Worm (Caenorhabditis elegans) whole organism, L4 larva: ENCODE results near the gene nep-6.

ENCODE experiments used
- D1046.2 ChIP-seq: fragments of 200-800 bp; sonication (Bioruptor generic); IDR thresholded peaks from 2 replicates; pipeline ENCODE4 v1.3.6; 2022; ENCODE audit warnings: missing genetic modification characterization, missing compliant biosample characterization
- F10B5.3 ChIP-seq: sonication (generic microtip); optimal IDR thresholded peaks from 2 replicates; lab custom pipeline; 2016; ENCODE audit warnings: mild to moderate bottlenecking, missing genetic modification characterization, missing compliant biosample characterization
- F26F4.8 ChIP-seq: fragments of 200-800 bp; sonication (Bioruptor generic); conservative IDR thresholded peaks from 2 replicates; pipeline ENCODE4 v1.3.6; 2022; ENCODE audit warnings: missing genetic modification characterization, missing compliant biosample characterization
- F44E2.7 ChIP-seq: fragments of 200-800 bp; sonication (Bioruptor generic); IDR thresholded peaks from 2 replicates; pipeline ENCODE4 v2.1.2; 2022; ENCODE audit warnings: missing genetic modification characterization, missing compliant biosample characterization
- R02D3.7 ChIP-seq: fragments of 150-350 bp; sonication (generic microtip); optimal IDR thresholded peaks from 3 replicates; lab custom pipeline; 2014; ENCODE audit warnings: missing biosample characterization, missing genetic modification characterization
- T26A8.4 ChIP-seq: fragments of 200-800 bp; sonication (Bioruptor generic); IDR thresholded peaks from 2 replicates; pipeline ENCODE4 v1.3.6; 2022; ENCODE audit warnings: missing genetic modification characterization, missing compliant biosample characterization
- Y48G9A.11 ChIP-seq: fragments of 200-800 bp; sonication (Bioruptor generic); IDR thresholded peaks from 2 replicates; pipeline ENCODE4 v1.3.6; 2022; ENCODE audit warnings: missing genetic modification reagents, missing genetic modification characterization, missing compliant biosample characterization
- Y5F2A.4 ChIP-seq: fragments of 200-800 bp; sonication (Bioruptor generic); optimal IDR thresholded peaks from 2 replicates; lab custom pipeline; 2018; ENCODE audit warnings: mild to moderate bottlenecking, missing genetic modification characterization, missing compliant biosample characterization
- ama-1 ChIP-seq: fragments of 150-350 bp; optimal IDR thresholded peaks from 2 replicates; lab custom pipeline; 2014; ENCODE audit warnings: inconsistent platforms, mixed read lengths
- ceh-82 ChIP-seq: sonication (generic microtip); optimal IDR thresholded peaks from 2 replicates; lab custom pipeline; 2017; ENCODE audit warnings: missing biosample characterization, missing genetic modification characterization
- ces-1 ChIP-seq: fragments of 150-350 bp; sonication (generic microtip); optimal IDR thresholded peaks from 4 replicates; lab custom pipeline; 2014; ENCODE audit warnings: missing biosample characterization, missing genetic modification reagents, missing genetic modification characterization
- daf-12 ChIP-seq: fragments of 150-350 bp; optimal IDR thresholded peaks from 2 replicates; lab custom pipeline; 2014; ENCODE audit warnings: missing biosample characterization, missing genetic modification reagents, missing genetic modification characterization
- daf-16 ChIP-seq, 3 experiments: sonication (generic microtip); optimal IDR thresholded peaks; 2 replicates each; lab custom pipeline; 2016 to 2017; ENCODE audit warnings: missing genetic modification characterization in 3 of 3, missing genetic modification reagents in 3 of 3, mild to moderate bottlenecking in 2 of 3, missing compliant biosample characterization in 2 of 3, missing biosample characterization in 1 of 3, moderate library complexity in 1 of 3
- daf-19 ChIP-seq: fragments of 200-800 bp; sonication (Bioruptor generic); conservative IDR thresholded peaks from 2 replicates; pipeline ENCODE4 v1.3.6; 2022; ENCODE audit warnings: missing genetic modification characterization, missing compliant biosample characterization
- daf-8 ChIP-seq: fragments of 200-800 bp; sonication (Bioruptor generic); IDR thresholded peaks from 2 replicates; pipeline ENCODE4 v1.3.6; 2022; ENCODE audit warnings: missing genetic modification characterization, missing compliant biosample characterization
- dmd-9 ChIP-seq: fragments of 200-800 bp; sonication (Bioruptor generic); IDR thresholded peaks from 2 replicates; pipeline ENCODE4 v1.3.6; 2022; ENCODE audit warnings: missing genetic modification reagents, missing genetic modification characterization, missing compliant biosample characterization
- dpl-1 ChIP-seq: fragments of 150-350 bp; optimal IDR thresholded peaks from 2 replicates; lab custom pipeline; 2014; ENCODE audit warnings: missing biosample characterization, missing genetic modification reagents, missing genetic modification characterization
- fkh-10 ChIP-seq: fragments of 150-350 bp; optimal IDR thresholded peaks from 2 replicates; lab custom pipeline; 2014; ENCODE audit warnings: missing biosample characterization, missing genetic modification reagents, missing genetic modification characterization
- fos-1 ChIP-seq: fragments of 150-350 bp; optimal IDR thresholded peaks from 2 replicates; lab custom pipeline; 2014; ENCODE audit warnings: missing biosample characterization, missing genetic modification characterization
- jun-1 ChIP-seq: fragments of 150-350 bp; optimal IDR thresholded peaks from 2 replicates; lab custom pipeline; 2014; ENCODE audit warnings: missing biosample characterization, missing genetic modification reagents, missing genetic modification characterization
- lin-13 ChIP-seq: fragments of 150-350 bp; optimal IDR thresholded peaks from 2 replicates; lab custom pipeline; 2014; ENCODE audit warnings: missing biosample characterization, missing genetic modification reagents, missing genetic modification characterization
- lin-29 ChIP-seq: fragments of 200-800 bp; sonication (Bioruptor generic); IDR thresholded peaks from 2 replicates; pipeline ENCODE4 v1.3.6; 2022; ENCODE audit warnings: missing genetic modification reagents, missing genetic modification characterization, missing compliant biosample characterization
- lin-38 ChIP-seq: fragments of 200-800 bp; sonication (Bioruptor generic); IDR thresholded peaks from 2 replicates; pipeline ENCODE4 v1.3.6; 2022; ENCODE audit warnings: missing genetic modification reagents, missing genetic modification characterization, missing compliant biosample characterization
- lin-39 ChIP-seq: fragments of 150-350 bp; optimal IDR thresholded peaks from 2 replicates; lab custom pipeline; 2014; ENCODE audit warnings: missing biosample characterization, missing genetic modification reagents, missing genetic modification characterization
- lir-3 ChIP-seq: sonication (generic microtip); optimal IDR thresholded peaks from 2 replicates; lab custom pipeline; 2016; ENCODE audit warnings: mild to moderate bottlenecking, missing genetic modification characterization, missing compliant biosample characterization
- lsy-2 ChIP-seq, 2 experiments: fragments of 150-350 bp in 1 of 2; sonication (generic microtip) in 1 of 2; optimal IDR thresholded peaks; 2 replicates each; lab custom pipeline; 2014 to 2017; ENCODE audit warnings: missing biosample characterization in 2 of 2, missing genetic modification characterization in 2 of 2
- madf-5 ChIP-seq, 2 experiments: fragments of 200-800 bp; sonication (Bioruptor generic); IDR thresholded peaks; 2 replicates each; pipeline ENCODE4 v1.3.6; 2022; ENCODE audit warnings: missing compliant biosample characterization in 2 of 2, missing genetic modification characterization in 2 of 2
- madf-9 ChIP-seq: fragments of 200-800 bp; sonication (Bioruptor generic); conservative IDR thresholded peaks from 2 replicates; pipeline ENCODE4 v1.3.6; 2022; ENCODE audit warnings: missing genetic modification reagents, missing genetic modification characterization, missing compliant biosample characterization
- mdl-1 ChIP-seq, 2 experiments: fragments of 150-350 bp in 1 of 2; sonication (generic microtip) in 1 of 2; optimal IDR thresholded peaks; 2 replicates each; lab custom pipeline; 2014 to 2017; ENCODE audit warnings: missing biosample characterization in 2 of 2, missing genetic modification characterization in 2 of 2
- mes-2 ChIP-seq: sonication (generic microtip); optimal IDR thresholded peaks from 2 replicates; lab custom pipeline; 2016; ENCODE audit warnings: missing genotype, mild to moderate bottlenecking, missing genetic modification characterization, missing compliant biosample characterization; ENCODE audit not compliant: poor library complexity, severe bottlenecking
- mxl-3 ChIP-seq: fragments of 200-800 bp; sonication (Bioruptor generic); optimal IDR thresholded peaks from 2 replicates; lab custom pipeline; 2018; ENCODE audit warnings: mild to moderate bottlenecking, missing genetic modification characterization, missing compliant biosample characterization
- nhr-102 ChIP-seq: sonication (generic microtip); optimal IDR thresholded peaks from 2 replicates; lab custom pipeline; 2016; ENCODE audit warnings: mild to moderate bottlenecking, missing genetic modification characterization, moderate library complexity, missing compliant biosample characterization
- nhr-111 ChIP-seq: fragments of 200-800 bp; sonication (Bioruptor generic); optimal IDR thresholded peaks from 2 replicates; lab custom pipeline; 2018; ENCODE audit warnings: mild to moderate bottlenecking, missing genetic modification characterization, missing compliant biosample characterization
- nhr-237 ChIP-seq: sonication (generic microtip); optimal IDR thresholded peaks from 2 replicates; lab custom pipeline; 2017; ENCODE audit warnings: missing biosample characterization, missing genetic modification characterization
- nhr-25 ChIP-seq: sonication (generic microtip); optimal IDR thresholded peaks from 2 replicates; lab custom pipeline; 2017; ENCODE audit warnings: missing genetic modification characterization, mild to moderate bottlenecking, missing compliant biosample characterization, antibody characterized with exemption, moderate library complexity, borderline replicate concordance; ENCODE audit not compliant: insufficient read depth
- nhr-28 ChIP-seq: fragments of 150-350 bp; optimal IDR thresholded peaks from 2 replicates; lab custom pipeline; 2014; ENCODE audit warnings: missing biosample characterization, missing genetic modification characterization
- nhr-42 ChIP-seq: fragments of 200-800 bp; sonication (Bioruptor generic); IDR thresholded peaks from 2 replicates; pipeline ENCODE4 v1.3.6; 2022; ENCODE audit warnings: missing genetic modification characterization, missing compliant biosample characterization
- nhr-6 ChIP-seq: fragments of 150-350 bp; optimal IDR thresholded peaks from 2 replicates; lab custom pipeline; 2014; ENCODE audit warnings: missing biosample characterization, missing genetic modification characterization
- nhr-77 ChIP-seq: fragments of 150-350 bp; optimal IDR thresholded peaks from 2 replicates; lab custom pipeline; 2014; ENCODE audit warnings: missing biosample characterization, missing genetic modification characterization
- rbr-2 ChIP-seq: sonication (generic microtip); optimal IDR thresholded peaks from 2 replicates; lab custom pipeline; 2016; ENCODE audit warnings: missing genotype, missing genetic modification characterization, missing compliant biosample characterization
- sdz-12 ChIP-seq: fragments of 200-800 bp; sonication (Bioruptor generic); optimal IDR thresholded peaks from 2 replicates; lab custom pipeline; 2018; ENCODE audit warnings: mild to moderate bottlenecking, missing genetic modification characterization, missing compliant biosample characterization
- set-16 ChIP-seq: fragments of 200-800 bp; sonication (Bioruptor generic); IDR thresholded peaks from 2 replicates; pipeline ENCODE4 v1.3.6; 2022; ENCODE audit warnings: missing genetic modification reagents, missing genetic modification characterization, missing compliant biosample characterization
- snpc-1.2 ChIP-seq: fragments of 200-800 bp; sonication (Bioruptor generic); IDR thresholded peaks from 2 replicates; pipeline ENCODE4 v1.3.6; 2022; ENCODE audit warnings: missing genetic modification reagents, missing genetic modification characterization, missing compliant biosample characterization
- spr-1 ChIP-seq: sonication (generic microtip); optimal IDR thresholded peaks from 2 replicates; lab custom pipeline; 2016; ENCODE audit warnings: mild to moderate bottlenecking, missing genetic modification characterization, missing compliant biosample characterization
- unc-130 ChIP-seq: sonication (generic microtip); optimal IDR thresholded peaks from 2 replicates; lab custom pipeline; 2016; ENCODE audit warnings: missing genetic modification reagents, missing genetic modification characterization, missing compliant biosample characterization
- unc-62 ChIP-seq, 3 experiments: fragments of 150-350 bp in 1 of 3; sonication (generic microtip); optimal IDR thresholded peaks in 2 of 3; peaks in 1 of 3; 1 replicate in 1 of 3; 2 replicates in 2 of 3; lab custom pipeline; 2014 to 2017; ENCODE audit warnings: missing biosample characterization in 3 of 3, missing genetic modification characterization in 3 of 3, missing genetic modification reagents in 3 of 3, missing genotype in 1 of 3
- vab-7 ChIP-seq: fragments of 200-800 bp; sonication (Bioruptor generic); IDR thresholded peaks from 2 replicates; pipeline ENCODE4 v1.3.6; 2022; ENCODE audit warnings: missing genetic modification reagents, missing genetic modification characterization, missing compliant biosample characterization
- zag-1 ChIP-seq: fragments of 150-350 bp; optimal IDR thresholded peaks from 2 replicates; lab custom pipeline; 2014; ENCODE audit warnings: missing biosample characterization, missing genetic modification characterization
- zfp-2 ChIP-seq: sonication (generic microtip); optimal IDR thresholded peaks from 2 replicates; lab custom pipeline; 2016; ENCODE audit warnings: mild to moderate bottlenecking, missing genetic modification characterization, missing compliant biosample characterization
- zip-11 ChIP-seq: fragments of 200-800 bp; sonication (Bioruptor generic); IDR thresholded peaks from 2 replicates; pipeline ENCODE4 v1.3.6; 2022; ENCODE audit warnings: missing genetic modification characterization, missing compliant biosample characterization

nep-6 gene

ce11 chrII:3439244-3439698, 22.6 kb downstream of the nep-6 start (continued):
- TF ChIP-seq mes-2 (tag; lab: Kevin White, UChicago) (peak; percentile 37), sdz-12 (GFP tag; lab: Kevin White, UChicago) (peak; percentile 40), ama-1 (lab: Kevin White, UChicago) (no peak), F44E2.7 (peak; percentile 77; the same call in 1 of the 2 replicates), lin-29 (GFP tag; lab: Robert Waterston, UW) (no peak), lir-3 (peak; percentile 48), F26F4.8 (GFP tag; lab: Robert Waterston, UW) (peak; percentile 81), rbr-2 (tag; lab: Kevin White, UChicago) (peak; percentile 48), madf-5 (GFP tag; IDR thresholded peaks at IDR 0.05; lab: Robert Waterston, UW) (peak; percentile 58 to 81; a peak in 2 of 4 replicates), T26A8.4 (GFP tag; lab: Robert Waterston, UW) (peak; percentile 74), mdl-1 (tag; optimal IDR thresholded peaks at IDR 0.05; lab: Kevin White, UChicago) (no peak), nhr-28 (tag; lab: Kevin White, UChicago) (peak; percentile 68), lin-13 (peak; percentile 58), nhr-6 (tag; lab: Kevin White, UChicago) (no peak), daf-16 (GFP tag; optimal IDR thresholded peaks at IDR 0.05; lab: Kevin White, UChicago) (peak; percentile 63 to 90), daf-16 (tag; optimal IDR thresholded peaks at IDR 0.05; lab: Kevin White, UChicago) (peak; percentile 76), daf-19 (GFP tag; lab: Robert Waterston, UW) (no peak; the same call in 1 of the 2 replicates), lin-38 (GFP tag; lab: Robert Waterston, UW) (peak; percentile 81), snpc-1.2 (peak; percentile 80; the same call in 1 of the 2 replicates), Y48G9A.11 (GFP tag; lab: Robert Waterston, UW) (peak; percentile 84), daf-12 (tag; lab: Kevin White, UChicago) (no peak), R02D3.7 (tag; lab: Kevin White, UChicago) (no peak), ces-1 (GFP tag; lab: Kevin White, UChicago) (no peak), zip-11 (no peak), lin-39 (tag; lab: Kevin White, UChicago) (no peak), ceh-82 (tag; lab: Kevin White, UChicago) (no peak), dpl-1 (GFP tag; lab: Kevin White, UChicago) (no peak), daf-8 (GFP tag; lab: Robert Waterston, UW) (no peak), mxl-3 (GFP tag; lab: Kevin White, UChicago) (peak; percentile 38), unc-130 (peak; percentile 60), lsy-2 (tag; optimal IDR thresholded peaks at IDR 0.05; lab: Kevin White, UChicago) (peak in 1 of 2 experiments; percentile 63), spr-1 (tag; lab: Kevin White, UChicago) (peak; percentile 32), zfp-2 (peak; percentile 6), zag-1 (no peak), nhr-237 (tag; lab: Kevin White, UChicago) (no peak), D1046.2 (GFP tag; lab: Robert Waterston, UW) (peak; percentile 77; the same call in 1 of the 2 replicates), nhr-77 (tag; lab: Kevin White, UChicago) (no peak), Y5F2A.4 (peak; percentile 59), nhr-111 (GFP tag; lab: Kevin White, UChicago) (no peak), unc-62 (GFP tag; optimal IDR thresholded peaks at IDR 0.05 in 1 of 2; lab: Kevin White, UChicago) (no peak), unc-62 (tag; optimal IDR thresholded peaks at IDR 0.05; lab: Kevin White, UChicago) (no peak), vab-7 (GFP tag; lab: Robert Waterston, UW) (peak; percentile 84), dmd-9 (GFP tag; lab: Robert Waterston, UW) (peak; percentile 78), nhr-25 (no peak), nhr-102 (tag; lab: Kevin White, UChicago) (peak; percentile 50), fkh-10 (GFP tag; lab: Kevin White, UChicago) (no peak), fos-1 (no peak), set-16 (GFP tag; lab: Robert Waterston, UW) (peak; percentile 95), F10B5.3 (tag; lab: Kevin White, UChicago) (no peak), madf-9 (GFP tag; lab: Robert Waterston, UW) (peak; percentile 26; the same call in 1 of the 2 replicates), nhr-42 (GFP tag; lab: Robert Waterston, UW) (no peak), jun-1 (tag; lab: Kevin White, UChicago) (no peak)
